Fruit fly (Drosophila melanogaster) whole organism, embryonic: ENCODE results near the gene CG43347.

Experiments
- Abd-B ChIP-seq: fragments of 200-800 bp; sonication (Bioruptor generic); optimal IDR thresholded peaks from 2 replicates; lab custom pipeline; 2018; ENCODE audit warnings: missing biosample characterization, mild to moderate bottlenecking, missing genetic modification characterization, moderate library complexity
- CG11456 ChIP-seq: fragments of 200-800 bp; sonication (Bioruptor generic); IDR thresholded peaks from 3 replicates; pipeline ENCODE4 v1.3.6; 2022; ENCODE audit warnings: missing biosample characterization, missing genetic modification characterization
- CG11504 ChIP-seq: fragments of 200-800 bp; sonication (Bioruptor generic); optimal IDR thresholded peaks from 3 replicates; lab custom pipeline; 2019; ENCODE audit warnings: missing biosample characterization, mild to moderate bottlenecking, missing genetic modification characterization, moderate library complexity
- CG1233 ChIP-seq: fragments of 200-800 bp; sonication (Bioruptor generic); optimal IDR thresholded peaks from 4 replicates; lab custom pipeline; 2018; ENCODE audit warnings: missing biosample characterization, mild to moderate bottlenecking, missing genetic modification characterization
- CG13296 ChIP-seq: fragments of 200-800 bp; sonication (Bioruptor generic); optimal IDR thresholded peaks from 3 replicates; lab custom pipeline; 2018; ENCODE audit warnings: missing biosample characterization, mild to moderate bottlenecking, missing genetic modification characterization
- CG1529 ChIP-seq: fragments of 200-800 bp; sonication (Bioruptor generic); optimal IDR thresholded peaks from 3 replicates; lab custom pipeline; 2018; ENCODE audit warnings: missing biosample characterization, missing genetic modification characterization
- CG15479 ChIP-seq: fragments of 200-800 bp; sonication (Bioruptor generic); optimal IDR thresholded peaks from 3 replicates; lab custom pipeline; 2019; ENCODE audit warnings: missing biosample characterization, mild to moderate bottlenecking, missing genetic modification characterization, moderate library complexity
- CG1602 ChIP-seq: fragments of 200-800 bp; sonication (Bioruptor generic); optimal IDR thresholded peaks from 3 replicates; lab custom pipeline; 2016; ENCODE audit warnings: missing biosample characterization, missing genetic modification characterization
- CG18476 ChIP-seq: fragments of 200-800 bp; sonication (Bioruptor generic); optimal IDR thresholded peaks from 2 replicates; lab custom pipeline; 2016; ENCODE audit warnings: missing biosample characterization, mild to moderate bottlenecking, missing genetic modification characterization
- CG2875 ChIP-seq: fragments of 200-800 bp; sonication (Bioruptor generic); optimal IDR thresholded peaks from 2 replicates; lab custom pipeline; 2017; ENCODE audit warnings: missing biosample characterization, mild to moderate bottlenecking, missing genetic modification characterization, missing genetic modification reagents
- CG4328 ChIP-seq: fragments of 200-800 bp; sonication (Bioruptor generic); optimal IDR thresholded peaks from 3 replicates; lab custom pipeline; 2017; ENCODE audit warnings: missing biosample characterization, missing genetic modification reagents, missing genetic modification characterization
- CG6272 ChIP-seq: fragments of 200-800 bp; sonication (Bioruptor generic); IDR thresholded peaks from 2 replicates; pipeline ENCODE4 v1.3.6; 2022; ENCODE audit warnings: missing biosample characterization, missing genetic modification characterization
- D19A ChIP-seq: fragments of 200-800 bp; optimal IDR thresholded peaks from 3 replicates; lab custom pipeline; 2019; ENCODE audit warnings: missing biosample characterization, mild to moderate bottlenecking, missing genetic modification characterization, moderate library complexity
- D19B ChIP-seq: fragments of 200-800 bp; sonication (Bioruptor generic); optimal IDR thresholded peaks from 2 replicates; lab custom pipeline; 2017; ENCODE audit warnings: missing biosample characterization, mild to moderate bottlenecking, missing genetic modification characterization
- Drgx ChIP-seq: fragments of 200-800 bp; sonication (Bioruptor generic); IDR thresholded peaks from 2 replicates; pipeline ENCODE4 v1.3.6; 2022; ENCODE audit warnings: missing biosample characterization, missing genetic modification characterization
- HLH4C ChIP-seq: fragments of 200-800 bp; sonication (Bioruptor generic); IDR thresholded peaks from 3 replicates; pipeline ENCODE4 v1.3.6; 2022; ENCODE audit warnings: missing biosample characterization, missing genetic modification characterization; ENCODE audit not compliant: partially characterized antibody
- HLH54F ChIP-seq: fragments of 200-800 bp; sonication (Bioruptor generic); optimal IDR thresholded peaks from 3 replicates; lab custom pipeline; 2016; ENCODE audit warnings: missing biosample characterization, missing genetic modification characterization
- Hand ChIP-seq: fragments of 200-800 bp; sonication (Bioruptor generic); optimal IDR thresholded peaks from 2 replicates; lab custom pipeline; 2017; ENCODE audit warnings: mild to moderate bottlenecking, missing biosample characterization, missing genetic modification reagents, missing genetic modification characterization
- Hr39 ChIP-seq: fragments of >200 bp; optimal IDR thresholded peaks from 2 replicates; lab custom pipeline; 2017
- Hsf ChIP-seq: fragments of 200-800 bp; sonication (Bioruptor generic); optimal IDR thresholded peaks from 3 replicates; lab custom pipeline; 2016; ENCODE audit warnings: missing biosample characterization, missing genetic modification characterization
- Jarid2 ChIP-seq: fragments of 200-800 bp; sonication (Bioruptor generic); optimal IDR thresholded peaks from 3 replicates; lab custom pipeline; 2017; ENCODE audit warnings: mild to moderate bottlenecking, missing biosample characterization, missing genetic modification reagents, missing genetic modification characterization
- MESR4 ChIP-seq: fragments of 200-800 bp; sonication (Bioruptor generic); optimal IDR thresholded peaks from 2 replicates; lab custom pipeline; 2018; ENCODE audit warnings: missing biosample characterization, mild to moderate bottlenecking, missing genetic modification characterization, moderate library complexity
- NC2β ChIP-seq: fragments of 200-800 bp; sonication (Bioruptor generic); optimal IDR thresholded peaks from 2 replicates; lab custom pipeline; 2016; ENCODE audit warnings: missing biosample characterization, missing genetic modification characterization
- Nf-YA ChIP-seq: fragments of 200-800 bp; sonication (Bioruptor generic); IDR thresholded peaks from 2 replicates; pipeline ENCODE4 v1.3.6; 2022; ENCODE audit warnings: missing biosample characterization, missing genetic modification characterization
- Oli ChIP-seq: fragments of 200-800 bp; sonication (Bioruptor generic); optimal IDR thresholded peaks from 2 replicates; lab custom pipeline; 2018; ENCODE audit warnings: missing biosample characterization, mild to moderate bottlenecking, missing genetic modification characterization, moderate library complexity
- Optix ChIP-seq: fragments of 200-800 bp; sonication (Bioruptor generic); IDR thresholded peaks from 3 replicates; pipeline ENCODE4 v1.3.6; 2022; ENCODE audit warnings: missing biosample characterization, missing genetic modification characterization
- Sin3A ChIP-seq: fragments of >200 bp; optimal IDR thresholded peaks from 2 replicates; lab custom pipeline; 2018
- al ChIP-seq: fragments of 200-800 bp; sonication (Bioruptor generic); IDR thresholded peaks from 2 replicates; pipeline ENCODE4 v1.3.6; 2022; ENCODE audit warnings: missing biosample characterization, missing genetic modification characterization
- ara ChIP-seq: fragments of 200-800 bp; sonication (Bioruptor generic); IDR thresholded peaks from 2 replicates; pipeline ENCODE4 v1.3.6; 2022; ENCODE audit warnings: missing biosample characterization, missing genetic modification characterization
- chif ChIP-seq, 2 experiments: fragments of 200-800 bp; sonication (Bioruptor generic); optimal IDR thresholded peaks; 3 replicates each; lab custom pipeline; 2016; ENCODE audit warnings: missing biosample characterization in 2 of 2, missing genetic modification characterization in 2 of 2
- exex ChIP-seq: fragments of 200-800 bp; sonication (Bioruptor generic); optimal IDR thresholded peaks from 4 replicates; lab custom pipeline; 2018; ENCODE audit warnings: missing biosample characterization, mild to moderate bottlenecking, missing genetic modification characterization, moderate library complexity
- fd102C ChIP-seq: fragments of 200-800 bp; sonication (Bioruptor generic); optimal IDR thresholded peaks from 2 replicates; lab custom pipeline; 2018; ENCODE audit warnings: missing biosample characterization, mild to moderate bottlenecking, missing genetic modification characterization, moderate library complexity
- fd96Cb ChIP-seq: fragments of 200-800 bp; sonication (Bioruptor generic); optimal IDR thresholded peaks from 2 replicates; lab custom pipeline; 2018; ENCODE audit warnings: missing biosample characterization, mild to moderate bottlenecking, missing genetic modification characterization, moderate library complexity
- fru ChIP-seq: fragments of >200 bp; optimal IDR thresholded peaks from 2 replicates; lab custom pipeline; 2017
- insv ChIP-seq, 2 experiments: fragments of 200-800 bp; sonication (Bioruptor generic); optimal IDR thresholded peaks; 3 replicates each; lab custom pipeline; 2016 to 2018; ENCODE audit warnings: missing biosample characterization in 2 of 2, missing genetic modification characterization in 2 of 2
- lmd ChIP-seq: fragments of 200-800 bp; sonication (Bioruptor generic); IDR thresholded peaks from 2 replicates; pipeline ENCODE4 v1.3.6; 2022; ENCODE audit warnings: missing biosample characterization, missing genetic modification characterization
- nau ChIP-seq: fragments of 200-800 bp; sonication (Bioruptor generic); optimal IDR thresholded peaks from 3 replicates; lab custom pipeline; 2017; ENCODE audit warnings: missing biosample characterization, mild to moderate bottlenecking, missing genetic modification characterization, missing genetic modification reagents
- nom ChIP-seq: fragments of 200-800 bp; sonication (Bioruptor generic); optimal IDR thresholded peaks from 2 replicates; lab custom pipeline; 2017; ENCODE audit warnings: missing biosample characterization, missing genetic modification characterization, mild to moderate bottlenecking, moderate library complexity, missing genetic modification reagents
- org-1 ChIP-seq: fragments of 200-800 bp; sonication (Bioruptor generic); optimal IDR thresholded peaks from 2 replicates; lab custom pipeline; 2017; ENCODE audit warnings: missing biosample characterization, missing genetic modification characterization
- p53 ChIP-seq: fragments of 200-800 bp; sonication (Bioruptor generic); optimal IDR thresholded peaks from 2 replicates; lab custom pipeline; 2016; ENCODE audit warnings: missing biosample characterization, missing genetic modification characterization
- pita ChIP-seq: fragments of 200-800 bp; sonication (Bioruptor generic); optimal IDR thresholded peaks from 2 replicates; lab custom pipeline; 2017; ENCODE audit warnings: missing biosample characterization, mild to moderate bottlenecking, missing genetic modification characterization
- schlank ChIP-seq: fragments of 200-800 bp; sonication (Bioruptor generic); optimal IDR thresholded peaks from 2 replicates; lab custom pipeline; 2018; ENCODE audit warnings: missing biosample characterization, mild to moderate bottlenecking, missing genetic modification characterization
- sna ChIP-seq: fragments of 200-800 bp; sonication (Bioruptor generic); IDR thresholded peaks from 2 replicates; pipeline ENCODE4 v1.3.6; 2022; ENCODE audit warnings: missing biosample characterization, missing genetic modification characterization; ENCODE audit not compliant: partially characterized antibody
- ttk ChIP-seq: fragments of 200-800 bp; sonication (Bioruptor generic); IDR thresholded peaks from 2 replicates; pipeline ENCODE4 v2.1.2; 2022; ENCODE audit warnings: missing biosample characterization, missing genetic modification characterization
- tup ChIP-seq: fragments of 200-800 bp; sonication (Bioruptor generic); optimal IDR thresholded peaks from 2 replicates; lab custom pipeline; 2016; ENCODE audit warnings: missing biosample characterization, mild to moderate bottlenecking, missing genetic modification characterization, moderate library complexity
- unpg ChIP-seq: fragments of 200-800 bp; sonication (Bioruptor generic); optimal IDR thresholded peaks from 3 replicates; lab custom pipeline; 2018; ENCODE audit warnings: missing biosample characterization, mild to moderate bottlenecking, missing genetic modification characterization, moderate library complexity
- vnd ChIP-seq: fragments of 200-800 bp; sonication (Bioruptor generic); IDR thresholded peaks from 3 replicates; pipeline ENCODE4 v1.3.6; 2022; ENCODE audit warnings: missing biosample characterization, missing genetic modification characterization; ENCODE audit not compliant: partially characterized antibody
- vvl ChIP-seq: fragments of 200-800 bp; sonication (Bioruptor generic); IDR thresholded peaks from 2 replicates; pipeline ENCODE4 v1.3.6; 2022; ENCODE audit warnings: missing biosample characterization, missing genetic modification characterization
- zfh1 ChIP-seq: fragments of 200-800 bp; sonication (Bioruptor generic); IDR thresholded peaks from 3 replicates; pipeline ENCODE4 v1.3.6; 2022; ENCODE audit warnings: missing biosample characterization, missing genetic modification characterization

CG43347 gene

dm6 chrX:10620144-10621005, at the start of gene CG43347 (continued):
- TF ChIP-seq CG6272 (GFP tag; lab: Robert Waterston, UW) (0 out of 2 replicates have a peak, but pooled peaks have one; percentile 35), unpg (GFP tag; lab: Kevin White, UChicago) (peak; percentile 69), ttk (GFP tag; lab: Robert Waterston, UW) (peak; percentile 40; the same call in 1 of the 2 replicates), D19A (tag; lab: Kevin White, UChicago) (peak; percentile 62), CG4328 (GFP tag; lab: Kevin White, UChicago) (peak; percentile 61), schlank (tag; lab: Kevin White, UChicago) (peak; percentile 35), al (0 out of 2 replicates have a peak, but pooled peaks have one; percentile 21), fd96Cb (tag; lab: Kevin White, UChicago) (peak; percentile 64), CG13296 (peak; percentile 76), zfh1 (GFP tag; lab: Robert Waterston, UW) (0 out of 3 replicates have a peak, but pooled peaks have one; percentile 50), lmd (GFP tag; lab: Robert Waterston, UW) (peak; percentile 62), fd102C (GFP tag; lab: Kevin White, UChicago) (no peak), pita (GFP tag; lab: Kevin White, UChicago) (no peak), Drgx (GFP tag; lab: Robert Waterston, UW) (peak; percentile 31; the same call in 1 of the 2 replicates), CG1602 (GFP tag; lab: Kevin White, UChicago) (peak; percentile 37), HLH4C (GFP tag; lab: Robert Waterston, UW) (no peak), CG11456 (GFP tag; lab: Robert Waterston, UW) (0 out of 3 replicates have a peak, but pooled peaks have one; percentile 37), nau (GFP tag; lab: Kevin White, UChicago) (peak; percentile 62), Hr39 (lab: Kevin White, UChicago) (no peak), CG2875 (GFP tag; lab: Kevin White, UChicago) (peak; percentile 26), sna (GFP tag; lab: Robert Waterston, UW) (no peak), Optix (GFP tag; lab: Robert Waterston, UW) (no peak), vnd (GFP tag; lab: Robert Waterston, UW) (no peak), CG18476 (GFP tag; lab: Kevin White, UChicago) (peak; percentile 55), org-1 (GFP tag; lab: Kevin White, UChicago) (peak; percentile 69), ara (GFP tag; lab: Robert Waterston, UW) (peak; percentile 55; the same call in 1 of the 2 replicates), Sin3A (lab: Kevin White, UChicago) (no peak), insv (GFP tag; optimal IDR thresholded peaks at IDR 0.05; lab: Kevin White, UChicago) (peak in 1 of 2 experiments; percentile 9), Jarid2 (GFP tag; lab: Kevin White, UChicago) (peak; percentile 16), HLH54F (GFP tag; lab: Kevin White, UChicago) (peak; percentile 31), D19B (peak; percentile 53), CG11504 (tag; lab: Kevin White, UChicago) (peak; percentile 85), CG1233 (GFP tag; lab: Kevin White, UChicago) (peak; percentile 42), MESR4 (GFP tag; lab: Kevin White, UChicago) (no peak), vvl (GFP tag; lab: Robert Waterston, UW) (peak; percentile 55), Oli (peak; percentile 75), fru (no peak), chif (GFP tag; optimal IDR thresholded peaks at IDR 0.05; lab: Kevin White, UChicago) (peak in 1 of 2 experiments; percentile 17), Hsf (GFP tag; lab: Kevin White, UChicago) (peak; percentile 42), Hand (peak; percentile 80), Abd-B (peak; percentile 58), CG15479 (GFP tag; lab: Kevin White, UChicago) (no peak), p53 (no peak), NC2β (no peak), tup (GFP tag; lab: Kevin White, UChicago) (no peak), exex (tag; lab: Kevin White, UChicago) (peak; percentile 40), nom (peak; percentile 5), CG1529 (peak; percentile 54), Nf-YA (GFP tag; lab: Robert Waterston, UW) (peak; percentile 20; the same call in 1 of the 2 replicates)
